Fruit fly (Drosophila melanogaster) Kc167 (cell line): Measurements from ENCODE around the gene CG17211.

Experiments used
- Myc ChIP-seq: fragments of >200 bp; optimal IDR thresholded peaks from 2 replicates; lab custom pipeline; 2017; ENCODE audit warnings: missing external identifiers
- Sin3A ChIP-seq: fragments of >200 bp; optimal IDR thresholded peaks from 2 replicates; lab custom pipeline; 2018; ENCODE audit warnings: missing external identifiers
- h ChIP-seq: fragments of >200 bp; optimal IDR thresholded peaks from 3 replicates; lab custom pipeline; 2018; ENCODE audit warnings: missing external identifiers
- insv ChIP-seq: fragments of >200 bp; optimal IDR thresholded peaks from 3 replicates; lab custom pipeline; 2018; ENCODE audit warnings: missing external identifiers
- psq ChIP-seq: fragments of >200 bp; optimal IDR thresholded peaks from 2 replicates; lab custom pipeline; 2017; ENCODE audit warnings: missing external identifiers
- ttk ChIP-seq: sonication (Bioruptor generic); optimal IDR thresholded peaks from 2 replicates; lab custom pipeline; 2017; ENCODE audit warnings: missing external identifiers

The CG17211 gene

DNA sequence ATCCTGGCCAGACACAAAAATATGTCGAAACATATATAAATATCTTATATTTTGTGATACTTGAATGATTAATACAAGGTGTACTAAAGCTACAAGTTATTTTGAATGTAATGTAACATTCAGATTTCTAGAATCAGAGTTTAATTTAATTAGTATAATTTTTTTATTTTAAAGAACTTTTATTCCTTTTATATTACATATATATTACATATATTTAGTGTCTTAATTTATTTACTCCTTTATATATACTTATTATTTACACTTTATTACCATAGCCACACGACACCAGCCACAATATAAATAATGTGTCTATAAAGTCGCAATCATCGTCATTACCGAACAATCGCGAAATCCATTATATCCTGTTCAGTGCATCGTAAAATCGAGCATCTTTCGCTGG lies 22.6 kb upstream of the CG17211 start, which contains the start of gene Pex19:
TSS of gene Pex19 (plus strand) at position 301 of the 400 bp plus-strand sequence.
- TF ChIP-seq h (lab: Kevin White, UChicago) (no peak), psq (no peak), insv (lab: Kevin White, UChicago) (no peak), Myc (no peak), Sin3A (lab: Kevin White, UChicago) (no peak), ttk (lab: Kevin White, UChicago) (no peak)

dm6 chr2L:12092041-12092440 lies 22.1 kb upstream of the CG17211 start:
- TF ChIP-seq h (lab: Kevin White, UChicago), result no peak
- TF ChIP-seq Sin3A (lab: Kevin White, UChicago), result no peak
- no peak for TF ChIP-seq psq
- TF ChIP-seq insv (lab: Kevin White, UChicago), result no peak
- TF ChIP-seq ttk (lab: Kevin White, UChicago), result no peak
- no peak for TF ChIP-seq Myc

- TF ChIP-seq insv (lab: Kevin White, UChicago) (no peak), Sin3A (lab: Kevin White, UChicago) (no peak), h (lab: Kevin White, UChicago) (no peak), Myc (no peak), psq (no peak), ttk (lab: Kevin White, UChicago) (no peak)
These were observed 21.4 kb upstream of the CG17211 start for dm6 chr2L:12092719-12093118.

dm6 chr2L:12093652-12094051 lies 20.5 kb upstream of the CG17211 start:
- TF ChIP-seq psq (no peak), ttk (lab: Kevin White, UChicago) (no peak), Myc (no peak), Sin3A (lab: Kevin White, UChicago) (no peak), insv (lab: Kevin White, UChicago) (no peak), h (lab: Kevin White, UChicago) (no peak)

- TF ChIP-seq psq (no peak), Sin3A (lab: Kevin White, UChicago) (no peak)
These were observed 17.8 kb upstream of the CG17211 start, which contains the start of the genes CG6712 and Mt2 for dm6 chr2L:12096396-12096813. TSS of gene CG6712 (minus strand) at chr2L:12096511. TSS of gene Mt2 (plus strand) at chr2L:12096525.

DNA sequence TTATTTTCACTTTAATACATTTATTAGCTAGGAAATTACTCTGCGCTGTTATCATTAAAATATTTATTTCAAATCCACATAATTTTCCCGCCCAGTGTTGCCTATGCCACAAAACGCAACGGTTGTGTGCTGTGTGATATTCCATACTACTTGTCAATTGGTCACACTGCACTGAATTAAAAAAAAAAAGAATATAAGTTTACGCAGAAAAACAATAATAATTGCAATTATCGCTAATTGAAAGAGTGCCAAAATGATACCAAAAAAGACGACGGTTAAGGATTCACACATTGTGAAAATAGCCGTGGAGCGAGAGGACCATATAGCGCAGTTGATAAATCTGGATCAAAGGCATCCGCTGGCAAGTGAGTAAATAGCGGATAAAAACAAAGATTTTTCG lies 16.5 kb upstream of the CG17211 start, which contains the start of gene Ced-12:
TSS of gene Ced-12 (plus strand) at position 141 of the 400 bp plus-strand sequence.
- TF ChIP-seq insv (lab: Kevin White, UChicago), result no peak
- no peak for TF ChIP-seq h (lab: Kevin White, UChicago)
- TF ChIP-seq ttk (lab: Kevin White, UChicago), result no peak
- no peak for TF ChIP-seq Sin3A (lab: Kevin White, UChicago)
- TF ChIP-seq psq, result no peak
- TF ChIP-seq Myc, result no peak

dm6 chr2L:12103231-12104210 lies 10.6 kb upstream of the CG17211 start, which contains the start of the genes Patsas and ThrRS:
TSS of gene Patsas (minus strand) at chr2L:12103285.
TSS of gene ThrRS (plus strand) at chr2L:12103751.
- TF ChIP-seq ttk (lab: Kevin White, UChicago), result no peak
- no peak for TF ChIP-seq Myc
- no peak for TF ChIP-seq insv (lab: Kevin White, UChicago)
- TF ChIP-seq h (lab: Kevin White, UChicago), result no peak
- no peak for TF ChIP-seq psq
- no peak for TF ChIP-seq Sin3A (lab: Kevin White, UChicago)

dm6 chr2L:12107087-12107486 lies 7.1 kb upstream of the CG17211 start:
- no peak for TF ChIP-seq insv (lab: Kevin White, UChicago)
- no peak for TF ChIP-seq Myc
- no peak for TF ChIP-seq psq
- no peak for TF ChIP-seq Sin3A (lab: Kevin White, UChicago)

- TF ChIP-seq ttk (lab: Kevin White, UChicago) (no peak), insv (lab: Kevin White, UChicago) (no peak), h (lab: Kevin White, UChicago) (no peak), psq (no peak), Myc (no peak), Sin3A (lab: Kevin White, UChicago) (no peak)
These were observed 5.2 kb upstream of the CG17211 start, which contains the start of the genes Rab6 and Phae1 for dm6 chr2L:12108779-12109564. TSS of gene Rab6 (minus strand) at chr2L:12109116. TSS of gene Phae1 (plus strand) at chr2L:12109417.

dm6 chr2L:12110810-12111209 lies 3.4 kb upstream of the CG17211 start, which contains the start of gene Phae2:
TSS of gene Phae2 (plus strand) at chr2L:12111110.
- no peak for TF ChIP-seq insv (lab: Kevin White, UChicago)

dm6 chr2L:12112943-12113557 lies 1.1 kb upstream of the CG17211 start:
- TF ChIP-seq Sin3A (lab: Kevin White, UChicago) (no peak), psq (no peak), insv (lab: Kevin White, UChicago) (no peak), Myc (no peak), ttk (lab: Kevin White, UChicago) (no peak), h (lab: Kevin White, UChicago) (no peak)
